Fruit fly (Drosophila melanogaster): Measurements from ENCODE around the gene CG33985.

CG33985 gene

dm6 chr3L:15547187-15547790, 20.7 kb upstream of the CG33985 start:
- no peak for TF ChIP-seq CG1620 (GFP tag; optimal IDR thresholded peaks at IDR 0.05)
- no peak for TF ChIP-seq Crg-1 (GFP tag; optimal IDR thresholded peaks at IDR 0.05)
- TF ChIP-seq CG11617 (GFP tag; optimal IDR thresholded peaks at IDR 0.05): no peak
- TF ChIP-seq cnc (optimal IDR thresholded peaks at IDR 0.05): no peak
- no peak for TF ChIP-seq CG5204 (GFP tag; optimal IDR thresholded peaks at IDR 0.05)
- TF ChIP-seq CG14711 (tag; optimal IDR thresholded peaks at IDR 0.05): no peak
- peak; percentile 8 for TF ChIP-seq cic (GFP tag; optimal IDR thresholded peaks at IDR 0.05)
- no peak for TF ChIP-seq tj (GFP tag; optimal IDR thresholded peaks at IDR 0.05)
- TF ChIP-seq ovo (GFP tag; optimal IDR thresholded peaks at IDR 0.05): no peak
- TF ChIP-seq CG7045 (GFP tag; optimal IDR thresholded peaks at IDR 0.05): no peak
- TF ChIP-seq Hr96 (GFP tag; optimal IDR thresholded peaks at IDR 0.05): no peak
- no peak for TF ChIP-seq bab1 (GFP tag; optimal IDR thresholded peaks at IDR 0.05)
- peak; percentile 64 for TF ChIP-seq kay (GFP tag; ENCODE audit: borderline replicate concordance)
- no peak for TF ChIP-seq CG7101 (tag; optimal IDR thresholded peaks at IDR 0.05)
- no peak for TF ChIP-seq CG33017 (tag; optimal IDR thresholded peaks at IDR 0.05)
- no peak for TF ChIP-seq pad (GFP tag; optimal IDR thresholded peaks at IDR 0.05)
- TF ChIP-seq Mnt (GFP tag; optimal IDR thresholded peaks at IDR 0.05): no peak

dm6 chr3L:15544455-15545415, 18.1 kb upstream of the CG33985 start:
- TF ChIP-seq cnc (optimal IDR thresholded peaks at IDR 0.05) (no peak), tj (GFP tag; optimal IDR thresholded peaks at IDR 0.05) (peak; percentile 95)

dm6 chr3L:15543467-15543866, 16.9 kb upstream of the CG33985 start:
- TF ChIP-seq CG5204 (GFP tag; optimal IDR thresholded peaks at IDR 0.05): no peak
- TF ChIP-seq cic (GFP tag; optimal IDR thresholded peaks at IDR 0.05): no peak
- no peak for TF ChIP-seq cnc (optimal IDR thresholded peaks at IDR 0.05)
- TF ChIP-seq CG7045 (GFP tag; optimal IDR thresholded peaks at IDR 0.05): no peak
- TF ChIP-seq toe (GFP tag; optimal IDR thresholded peaks at IDR 0.05): no peak
- TF ChIP-seq CG1620 (GFP tag; optimal IDR thresholded peaks at IDR 0.05): no peak
- no peak for TF ChIP-seq Mnt (GFP tag; optimal IDR thresholded peaks at IDR 0.05)
- TF ChIP-seq CG14711 (tag; optimal IDR thresholded peaks at IDR 0.05): no peak
- TF ChIP-seq bab1 (GFP tag; optimal IDR thresholded peaks at IDR 0.05): no peak
- no peak for TF ChIP-seq CG12768 (GFP tag; optimal IDR thresholded peaks at IDR 0.05)
- TF ChIP-seq tj (GFP tag; optimal IDR thresholded peaks at IDR 0.05): no peak
- TF ChIP-seq CG7101 (tag; optimal IDR thresholded peaks at IDR 0.05): no peak
- no peak for TF ChIP-seq CG11617 (GFP tag; optimal IDR thresholded peaks at IDR 0.05)
- no peak for TF ChIP-seq Clk (GFP tag; optimal IDR thresholded peaks at IDR 0.05)
- TF ChIP-seq Hr96 (GFP tag; optimal IDR thresholded peaks at IDR 0.05): no peak
- no peak for TF ChIP-seq Crg-1 (GFP tag; optimal IDR thresholded peaks at IDR 0.05)
- no peak for TF ChIP-seq kay (GFP tag; ENCODE audit: borderline replicate concordance)
- TF ChIP-seq pad (GFP tag; optimal IDR thresholded peaks at IDR 0.05): no peak

- TF ChIP-seq kay (GFP tag; ENCODE audit: borderline replicate concordance) (no peak), tj (GFP tag; optimal IDR thresholded peaks at IDR 0.05) (peak; percentile 94)
Measured at dm6 chr3L:15543049-15543448, 16.4 kb upstream of the CG33985 start.

- TF ChIP-seq CG5204 (GFP tag; optimal IDR thresholded peaks at IDR 0.05): no peak
- no peak for TF ChIP-seq kay (GFP tag; ENCODE audit: borderline replicate concordance)
- no peak for TF ChIP-seq CG1620 (GFP tag; optimal IDR thresholded peaks at IDR 0.05)
- no peak for TF ChIP-seq toe (GFP tag; optimal IDR thresholded peaks at IDR 0.05)
- TF ChIP-seq tj (GFP tag; optimal IDR thresholded peaks at IDR 0.05): no peak
- TF ChIP-seq CG7045 (GFP tag; optimal IDR thresholded peaks at IDR 0.05): no peak
- no peak for TF ChIP-seq CG33017 (tag; optimal IDR thresholded peaks at IDR 0.05)
- TF ChIP-seq Hr96 (GFP tag; optimal IDR thresholded peaks at IDR 0.05): no peak
- no peak for TF ChIP-seq CG12768 (GFP tag; optimal IDR thresholded peaks at IDR 0.05)
- TF ChIP-seq ovo (GFP tag; optimal IDR thresholded peaks at IDR 0.05): no peak
- TF ChIP-seq CG11617 (GFP tag; optimal IDR thresholded peaks at IDR 0.05): no peak
- no peak for TF ChIP-seq CG7101 (tag; optimal IDR thresholded peaks at IDR 0.05)
- TF ChIP-seq pad (GFP tag; optimal IDR thresholded peaks at IDR 0.05): no peak
- TF ChIP-seq cnc (optimal IDR thresholded peaks at IDR 0.05): no peak
- no peak for TF ChIP-seq bab1 (GFP tag; optimal IDR thresholded peaks at IDR 0.05)
- no peak for TF ChIP-seq Mnt (GFP tag; optimal IDR thresholded peaks at IDR 0.05)
- TF ChIP-seq Crg-1 (GFP tag; optimal IDR thresholded peaks at IDR 0.05): no peak
- no peak for TF ChIP-seq cic (GFP tag; optimal IDR thresholded peaks at IDR 0.05)
- no peak for TF ChIP-seq Clk (GFP tag; optimal IDR thresholded peaks at IDR 0.05)
- no peak for TF ChIP-seq CG14711 (tag; optimal IDR thresholded peaks at IDR 0.05)
Measured at dm6 chr3L:15541281-15541680, 14.7 kb upstream of the CG33985 start.

- TF ChIP-seq CG12768 (GFP tag; optimal IDR thresholded peaks at IDR 0.05) (no peak), Mnt (GFP tag; optimal IDR thresholded peaks at IDR 0.05) (no peak), toe (GFP tag; optimal IDR thresholded peaks at IDR 0.05) (no peak), Hr96 (GFP tag; optimal IDR thresholded peaks at IDR 0.05) (no peak), ovo (GFP tag; optimal IDR thresholded peaks at IDR 0.05) (no peak)
Measured at dm6 chr3L:15540682-15541081, 14.1 kb upstream of the CG33985 start.

Measured in whole organism, adult.